Fruit fly (Drosophila melanogaster) whole organism, embryonic: Measurements from ENCODE around the gene ppk7.

ENCODE experiments used
- Ada2b ChIP-seq: fragments of 200-800 bp; sonication (Bioruptor generic); IDR thresholded peaks from 2 replicates; pipeline ENCODE4 v1.3.6; 2022; ENCODE audit warnings: missing biosample characterization, missing genetic modification characterization
- Awh ChIP-seq: fragments of 200-800 bp; sonication (Bioruptor generic); IDR thresholded peaks from 2 replicates; pipeline ENCODE4, ENCODE4 v1.3.6; 2022; ENCODE audit warnings: missing biosample characterization, missing genetic modification characterization
- BtbVII ChIP-seq: fragments of 200-800 bp; sonication (Bioruptor generic); optimal IDR thresholded peaks from 3 replicates; lab custom pipeline; 2017; ENCODE audit warnings: missing biosample characterization, mild to moderate bottlenecking, missing genetic modification characterization
- CG11504 ChIP-seq: fragments of 200-800 bp; sonication (Bioruptor generic); optimal IDR thresholded peaks from 3 replicates; lab custom pipeline; 2019; ENCODE audit warnings: missing biosample characterization, mild to moderate bottlenecking, missing genetic modification characterization, moderate library complexity
- CG11723 ChIP-seq: fragments of 200-800 bp; sonication (Bioruptor generic); optimal IDR thresholded peaks from 2 replicates; lab custom pipeline; 2017; ENCODE audit warnings: missing biosample characterization, mild to moderate bottlenecking, missing genetic modification characterization
- CG12769 ChIP-seq: fragments of 200-800 bp; sonication (Bioruptor generic); optimal IDR thresholded peaks from 2 replicates; lab custom pipeline; 2019; ENCODE audit warnings: missing biosample characterization, mild to moderate bottlenecking, missing genetic modification characterization, moderate library complexity
- CG13424 ChIP-seq: fragments of 200-800 bp; sonication (Bioruptor generic); optimal IDR thresholded peaks from 2 replicates; lab custom pipeline; 2019; ENCODE audit warnings: missing biosample characterization, mild to moderate bottlenecking, missing genetic modification characterization, moderate library complexity
- CG16815 ChIP-seq: fragments of 200-800 bp; sonication (Bioruptor generic); optimal IDR thresholded peaks from 3 replicates; lab custom pipeline; 2017; ENCODE audit warnings: missing biosample characterization, mild to moderate bottlenecking, missing genetic modification characterization
- CG17328 ChIP-seq: fragments of 200-800 bp; sonication (Bioruptor generic); IDR thresholded peaks from 2 replicates; pipeline ENCODE4 v1.3.6; 2022; ENCODE audit warnings: missing biosample characterization, missing genetic modification characterization
- CG17829 ChIP-seq: fragments of 200-800 bp; optimal IDR thresholded peaks from 2 replicates; lab custom pipeline; 2019; ENCODE audit warnings: missing biosample characterization, mild to moderate bottlenecking, missing genetic modification characterization, moderate library complexity
- CG18619 ChIP-seq: fragments of 200-800 bp; sonication (Bioruptor generic); optimal IDR thresholded peaks from 3 replicates; lab custom pipeline; 2017; ENCODE audit warnings: missing biosample characterization, mild to moderate bottlenecking, missing genetic modification characterization
- CG2875 ChIP-seq: fragments of 200-800 bp; sonication (Bioruptor generic); optimal IDR thresholded peaks from 2 replicates; lab custom pipeline; 2017; ENCODE audit warnings: missing biosample characterization, mild to moderate bottlenecking, missing genetic modification characterization, missing genetic modification reagents
- CG30020 ChIP-seq: fragments of 200-800 bp; optimal IDR thresholded peaks from 2 replicates; lab custom pipeline; 2019; ENCODE audit warnings: missing biosample characterization, mild to moderate bottlenecking, missing genetic modification characterization, moderate library complexity
- CG30403 ChIP-seq: fragments of 200-800 bp; sonication (Bioruptor generic); optimal IDR thresholded peaks from 3 replicates; lab custom pipeline; 2016; ENCODE audit warnings: missing biosample characterization, missing genetic modification characterization
- CG32772 ChIP-seq: fragments of 200-800 bp; sonication (Bioruptor generic); IDR thresholded peaks from 2 replicates; pipeline ENCODE4 v1.3.6; 2022; ENCODE audit warnings: missing biosample characterization, missing genetic modification characterization
- CG3407 ChIP-seq: fragments of 200-800 bp; sonication (Bioruptor generic); optimal IDR thresholded peaks from 2 replicates; lab custom pipeline; 2018; ENCODE audit warnings: missing biosample characterization, mild to moderate bottlenecking, missing genetic modification characterization
- CG4424 ChIP-seq: fragments of 200-800 bp; sonication (Bioruptor generic); optimal IDR thresholded peaks from 3 replicates; lab custom pipeline; 2016; ENCODE audit warnings: missing biosample characterization, missing genetic modification characterization
- CG6272 ChIP-seq: fragments of 200-800 bp; sonication (Bioruptor generic); IDR thresholded peaks from 2 replicates; pipeline ENCODE4 v1.3.6; 2022; ENCODE audit warnings: missing biosample characterization, missing genetic modification characterization
- CG6689 ChIP-seq: fragments of 200-800 bp; sonication (Bioruptor generic); IDR thresholded peaks from 2 replicates; pipeline ENCODE4 v1.3.6; 2022; ENCODE audit warnings: missing biosample characterization, missing genetic modification characterization
- CG7786 ChIP-seq: fragments of 200-800 bp; sonication (Bioruptor generic); optimal IDR thresholded peaks from 2 replicates; lab custom pipeline; 2016; ENCODE audit warnings: missing biosample characterization, missing genetic modification characterization
- CG7839 ChIP-seq: fragments of 200-800 bp; sonication (Bioruptor generic); optimal IDR thresholded peaks from 3 replicates; lab custom pipeline; 2018; ENCODE audit warnings: missing biosample characterization, mild to moderate bottlenecking, missing genetic modification characterization, moderate library complexity
- CG7928 ChIP-seq: fragments of 200-800 bp; sonication (Bioruptor generic); optimal IDR thresholded peaks from 2 replicates; lab custom pipeline; 2017; ENCODE audit warnings: missing biosample characterization, mild to moderate bottlenecking, missing genetic modification characterization
- CG8290 ChIP-seq, 3 experiments: fragments of 200-800 bp; sonication (Bioruptor generic); optimal IDR thresholded peaks; 2 replicates each; lab custom pipeline; 2016 to 2019; ENCODE audit warnings: missing biosample characterization in 3 of 3, missing genetic modification characterization in 3 of 3, mild to moderate bottlenecking in 2 of 3, moderate library complexity in 1 of 3
- CHES-1-like ChIP-seq: fragments of 200-800 bp; sonication (Bioruptor generic); optimal IDR thresholded peaks from 2 replicates; lab custom pipeline; 2016; ENCODE audit warnings: missing biosample characterization, missing genetic modification characterization
- Camta ChIP-seq: fragments of 200-800 bp; sonication (Bioruptor generic); optimal IDR thresholded peaks from 2 replicates; lab custom pipeline; 2016; ENCODE audit warnings: missing biosample characterization, missing genetic modification characterization
- D ChIP-seq, 2 experiments: fragments of 200-800 bp in 1 of 2; fragments of >200 bp in 1 of 2; sonication (Bioruptor generic) in 1 of 2; optimal IDR thresholded peaks; 2 replicates in 1 of 2; 3 replicates in 1 of 2; lab custom pipeline; 2017; ENCODE audit warnings: mild to moderate bottlenecking in 1 of 2, missing biosample characterization in 1 of 2, missing genetic modification characterization in 1 of 2, missing genetic modification reagents in 1 of 2
- D19B ChIP-seq: fragments of 200-800 bp; sonication (Bioruptor generic); optimal IDR thresholded peaks from 2 replicates; lab custom pipeline; 2017; ENCODE audit warnings: missing biosample characterization, mild to moderate bottlenecking, missing genetic modification characterization
- HLH3B ChIP-seq: fragments of 200-800 bp; sonication (Bioruptor generic); IDR thresholded peaks from 2 replicates; pipeline ENCODE4 v1.3.6; 2022; ENCODE audit warnings: missing biosample characterization, missing genetic modification characterization
- HLH54F ChIP-seq: fragments of 200-800 bp; sonication (Bioruptor generic); optimal IDR thresholded peaks from 3 replicates; lab custom pipeline; 2016; ENCODE audit warnings: missing biosample characterization, missing genetic modification characterization
- NfI ChIP-seq: fragments of 200-800 bp; sonication (Bioruptor generic); optimal IDR thresholded peaks from 3 replicates; lab custom pipeline; 2018; ENCODE audit warnings: missing biosample characterization, mild to moderate bottlenecking, missing genetic modification characterization, moderate library complexity
- Oaz ChIP-seq: fragments of 200-800 bp; sonication (Bioruptor generic); IDR thresholded peaks from 2 replicates; pipeline ENCODE4 v1.3.6; 2022; ENCODE audit warnings: missing biosample characterization, missing genetic modification characterization
- Ptx1 ChIP-seq: fragments of 200-800 bp; sonication (Bioruptor generic); IDR thresholded peaks from 2 replicates; pipeline ENCODE4 v1.3.6; 2022; ENCODE audit warnings: missing biosample characterization, missing genetic modification characterization
- Side ChIP-seq: fragments of 200-800 bp; sonication (Bioruptor generic); optimal IDR thresholded peaks from 2 replicates; lab custom pipeline; 2016; ENCODE audit warnings: missing biosample characterization, missing genetic modification characterization
- Vsx1 ChIP-seq: fragments of 200-800 bp; sonication (Bioruptor generic); optimal IDR thresholded peaks from 2 replicates; lab custom pipeline; 2017; ENCODE audit warnings: missing biosample characterization, mild to moderate bottlenecking, missing genetic modification characterization, missing genetic modification reagents
- ara ChIP-seq: fragments of 200-800 bp; sonication (Bioruptor generic); IDR thresholded peaks from 2 replicates; pipeline ENCODE4 v1.3.6; 2022; ENCODE audit warnings: missing biosample characterization, missing genetic modification characterization
- az2 ChIP-seq: fragments of 200-800 bp; sonication (Bioruptor generic); optimal IDR thresholded peaks from 3 replicates; lab custom pipeline; 2016; ENCODE audit warnings: missing biosample characterization, missing genetic modification characterization
- btn ChIP-seq: fragments of 200-800 bp; sonication (Bioruptor generic); optimal IDR thresholded peaks from 2 replicates; lab custom pipeline; 2016; ENCODE audit warnings: missing biosample characterization, missing genetic modification characterization
- cad ChIP-seq: fragments of >200 bp; optimal IDR thresholded peaks from 2 replicates; lab custom pipeline; 2017; ENCODE audit warnings: missing biosample characterization, missing genetic modification characterization
- cg ChIP-seq: fragments of 200-800 bp; sonication (Bioruptor generic); optimal IDR thresholded peaks from 3 replicates; lab custom pipeline; 2019; ENCODE audit warnings: missing biosample characterization, mild to moderate bottlenecking, missing genetic modification characterization, moderate library complexity
- gce ChIP-seq: fragments of 200-800 bp; sonication (Bioruptor generic); IDR thresholded peaks from 3 replicates; pipeline ENCODE4 v1.3.6; 2022; ENCODE audit warnings: missing biosample characterization, missing genetic modification characterization
- gcm2 ChIP-seq: fragments of 200-800 bp; sonication (Bioruptor generic); optimal IDR thresholded peaks from 2 replicates; lab custom pipeline; 2016; ENCODE audit warnings: missing biosample characterization, missing genetic modification characterization
- grau ChIP-seq: fragments of 200-800 bp; optimal IDR thresholded peaks from 3 replicates; lab custom pipeline; 2019; ENCODE audit warnings: missing biosample characterization, mild to moderate bottlenecking, missing genetic modification characterization, moderate library complexity
- lov ChIP-seq, 2 experiments: fragments of 200-800 bp in 1 of 2; fragments of >200 bp in 1 of 2; sonication (Bioruptor generic) in 1 of 2; IDR thresholded peaks in 1 of 2; optimal IDR thresholded peaks in 1 of 2; 2 replicates in 1 of 2; 3 replicates in 1 of 2; pipeline versions ENCODE4 v1.3.6 to Lab custom; 2017 to 2022; ENCODE audit warnings: missing biosample characterization in 1 of 2, missing genetic modification characterization in 1 of 2
- pan ChIP-seq, 4 experiments: fragments of >200 bp in 3 of 4; fragments of 200-800 bp in 1 of 4; sonication (Bioruptor generic) in 1 of 4; optimal IDR thresholded peaks in 3 of 4; IDR thresholded peaks in 1 of 4; 2 replicates each; pipeline versions ENCODE4 v1.3.6 to Lab custom; 2017 to 2022; ENCODE audit warnings: missing biosample characterization in 2 of 4, missing genetic modification characterization in 2 of 4, mixed read lengths in 1 of 4
- pnt ChIP-seq: fragments of 200-800 bp; sonication (Bioruptor generic); optimal IDR thresholded peaks from 3 replicates; lab custom pipeline; 2016; ENCODE audit warnings: missing biosample characterization, missing genetic modification characterization
- vvl ChIP-seq: fragments of 200-800 bp; sonication (Bioruptor generic); IDR thresholded peaks from 2 replicates; pipeline ENCODE4 v1.3.6; 2022; ENCODE audit warnings: missing biosample characterization, missing genetic modification characterization
- yki ChIP-seq: fragments of >200 bp; optimal IDR thresholded peaks from 3 replicates; lab custom pipeline; 2018

The ppk7 gene

DNA sequence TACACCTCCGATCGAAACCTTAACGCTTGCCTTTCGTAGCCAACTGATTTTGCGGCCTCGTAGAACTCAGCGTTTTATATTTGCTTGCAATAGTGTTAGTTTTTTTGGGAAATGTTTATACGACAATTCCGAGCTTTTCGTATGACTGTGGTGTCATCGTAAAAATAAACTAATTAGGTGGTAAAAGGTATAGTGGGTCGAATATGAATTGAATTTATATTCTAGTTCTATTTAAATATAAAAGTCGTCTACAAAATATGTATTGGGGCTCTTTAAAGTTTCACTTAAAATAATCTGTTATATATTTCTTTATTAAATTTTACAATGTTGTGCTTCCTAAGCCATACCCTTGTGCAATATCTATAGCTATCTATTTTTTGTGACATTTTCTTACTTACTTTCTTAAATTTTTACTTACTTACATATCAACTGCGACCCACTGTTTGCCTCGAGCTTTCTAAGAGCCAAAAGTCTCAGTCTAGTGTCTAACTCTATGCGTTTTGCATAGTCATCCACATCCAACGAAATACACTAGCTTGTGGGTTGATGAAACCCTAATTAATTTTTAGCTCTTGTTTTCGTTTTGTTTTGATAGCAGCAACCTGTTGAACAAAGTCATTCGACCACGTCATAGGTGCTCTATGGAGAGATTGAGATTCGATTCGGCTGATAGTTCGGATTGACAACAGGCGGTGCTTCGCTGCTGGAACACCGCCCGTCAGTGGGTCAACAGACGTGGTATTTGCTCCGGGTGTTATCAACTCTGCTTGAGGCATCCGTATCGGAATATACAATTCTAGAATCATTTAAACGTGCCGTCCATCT is 2.9 kb downstream of the ppk7 start, which contains the start of gene CG9498 (continued):
- peak; percentile 9 for TF ChIP-seq CG3407 (GFP tag; lab: Kevin White, UChicago)
- peak; percentile 64; the same call in 1 of the 2 replicates for TF ChIP-seq Oaz (GFP tag; lab: Robert Waterston, UW)
- peak; percentile 50 for TF ChIP-seq CG17328 (GFP tag; lab: Robert Waterston, UW)
- TF ChIP-seq BtbVII (GFP tag; lab: Kevin White, UChicago) = peak; percentile 92
- peak; percentile 81 for TF ChIP-seq Ptx1 (GFP tag; lab: Robert Waterston, UW)
- peak; percentile 93 for TF ChIP-seq CG7839 (tag; lab: Kevin White, UChicago)
- peak; percentile 82 for TF ChIP-seq CG17829 (tag; lab: Kevin White, UChicago)
- peak; percentile 55 for TF ChIP-seq CG16815 (GFP tag; lab: Kevin White, UChicago)
- peak; percentile 84 for TF ChIP-seq HLH3B (GFP tag; lab: Robert Waterston, UW)
- no peak for TF ChIP-seq gcm2 (GFP tag; lab: Kevin White, UChicago)
- TF ChIP-seq CG32772 (GFP tag; lab: Robert Waterston, UW) = peak; percentile 67
- TF ChIP-seq CG7786 (GFP tag; lab: Kevin White, UChicago) = peak; percentile 27
- peak; percentile 73 for TF ChIP-seq NfI (GFP tag; lab: Kevin White, UChicago)
- TF ChIP-seq Awh (GFP tag; lab: Robert Waterston, UW) = peak; percentile 72
- no peak for TF ChIP-seq HLH54F (GFP tag; lab: Kevin White, UChicago)
- peak; percentile 77 for TF ChIP-seq CG18619 (GFP tag; lab: Kevin White, UChicago)
- peak; percentile 80 for TF ChIP-seq CG30403
- TF ChIP-seq CG12769 = no peak
- no peak for TF ChIP-seq pan (optimal IDR thresholded peaks at IDR 0.05; lab: Kevin White, UChicago)
- peak in 1 of 2 experiments; percentile 86 for TF ChIP-seq pan (GFP tag; optimal IDR thresholded peaks at IDR 0.05 in 1 of 2, IDR thresholded peaks at IDR 0.05 in 1 of 2)
- no peak for TF ChIP-seq D (optimal IDR thresholded peaks at IDR 0.05; lab: Kevin White, UChicago)
- peak; percentile 51 for TF ChIP-seq D (GFP tag; optimal IDR thresholded peaks at IDR 0.05; lab: Kevin White, UChicago)
- no peak for TF ChIP-seq lov (optimal IDR thresholded peaks at IDR 0.05; lab: Kevin White, UChicago)
- TF ChIP-seq lov (GFP tag; IDR thresholded peaks at IDR 0.05; lab: Robert Waterston, UW) = 0 out of 3 replicates have a peak, but pooled peaks have one; percentile 45
- peak; percentile 14 for TF ChIP-seq cg (GFP tag; lab: Kevin White, UChicago)
- TF ChIP-seq CG11723 (GFP tag; lab: Kevin White, UChicago) = peak; percentile 44
- TF ChIP-seq CG6689 (GFP tag; lab: Robert Waterston, UW) = peak; percentile 82
- no peak for TF ChIP-seq btn
- 0 out of 3 replicates have a peak, but pooled peaks have one; percentile 21 for TF ChIP-seq gce (GFP tag; lab: Robert Waterston, UW)
- peak; percentile 42; the same call in 1 of the 2 replicates for TF ChIP-seq CG6272 (GFP tag; lab: Robert Waterston, UW)
- peak; percentile 91 for TF ChIP-seq grau (tag; lab: Kevin White, UChicago)
- peak; percentile 51 for TF ChIP-seq ara (GFP tag; lab: Robert Waterston, UW)
- TF ChIP-seq CG30020 (tag; lab: Kevin White, UChicago) = peak; percentile 23
- TF ChIP-seq D19B (GFP tag; lab: Kevin White, UChicago) = peak; percentile 89
- no peak for TF ChIP-seq CHES-1-like (GFP tag; lab: Kevin White, UChicago)
- TF ChIP-seq yki (lab: Kevin White, UChicago) = no peak
- no peak for TF ChIP-seq Side (GFP tag; lab: Kevin White, UChicago)
- TF ChIP-seq pnt (GFP tag; lab: Kevin White, UChicago) = peak; percentile 18
- TF ChIP-seq Ada2b (GFP tag; lab: Robert Waterston, UW) = peak; percentile 60
- peak; percentile 93 for TF ChIP-seq Vsx1 (GFP tag; lab: Kevin White, UChicago)
- peak; percentile 52 for TF ChIP-seq CG7928
- TF ChIP-seq az2 (GFP tag; lab: Kevin White, UChicago) = peak; percentile 55
- no peak for TF ChIP-seq cad (GFP tag; lab: Kevin White, UChicago)
- peak; percentile 21 for TF ChIP-seq CG8290 (GFP tag; optimal IDR thresholded peaks at IDR 0.05; lab: Kevin White, UChicago)
- TF ChIP-seq CG8290 (tag; optimal IDR thresholded peaks at IDR 0.05; lab: Kevin White, UChicago) = peak in 1 of 2 experiments; percentile 9
- TF ChIP-seq CG4424 (GFP tag; lab: Kevin White, UChicago) = peak; percentile 74
- TF ChIP-seq CG11504 (tag; lab: Kevin White, UChicago) = peak; percentile 84
- peak; percentile 57 for TF ChIP-seq vvl
- peak; percentile 89 for TF ChIP-seq CG13424 (tag; lab: Kevin White, UChicago)
- TF ChIP-seq Camta = peak; percentile 4
- peak; percentile 39 for TF ChIP-seq CG2875 (GFP tag; lab: Kevin White, UChicago)
